Worm (Caenorhabditis elegans): Measurements from ENCODE around the gene nol-56.

nol-56 gene

ce11 chrV:10320101-10320761, 32.5 kb downstream of the nol-56 start, which contains the start of the genes gna-1 and B0024.13 (continued):
- TF ChIP-seq mab-9 (GFP tag; IDR thresholded peaks at IDR 0.05) (no peak), nhr-71 (tag; optimal IDR thresholded peaks at IDR 0.05) (peak; percentile 85), xbp-1 (tag; optimal IDR thresholded peaks at IDR 0.05) (peak; percentile 78), ztf-4 (tag; optimal IDR thresholded peaks at IDR 0.05) (no peak), nhr-20 (tag; optimal IDR thresholded peaks at IDR 0.05) (peak; percentile 81), alr-1 (tag; optimal IDR thresholded peaks at IDR 0.05; ENCODE audit: borderline replicate concordance) (no peak), ceh-90 (tag; optimal IDR thresholded peaks at IDR 0.05) (peak; percentile 86), elt-3 (tag; optimal IDR thresholded peaks at IDR 0.05) (no peak), ztf-11 (tag; optimal IDR thresholded peaks at IDR 0.05) (peak in 1 of 2 experiments; percentile 86), mep-1 (tag; optimal IDR thresholded peaks at IDR 0.05) (peak; percentile 72), snpc-4 (tag; optimal IDR thresholded peaks at IDR 0.05) (peak; percentile 5), nhr-90 (tag; optimal IDR thresholded peaks at IDR 0.05; ENCODE audit: poor library complexity) (peak; percentile 83)

- TF ChIP-seq efl-1 (optimal IDR thresholded peaks at IDR 0.05): no peak
- TF ChIP-seq efl-1 (GFP tag; optimal IDR thresholded peaks at IDR 0.05 in 1 of 2): peak in 1 of 2 experiments; percentile 70
- no peak for TF ChIP-seq snu-23 (GFP tag; optimal IDR thresholded peaks at IDR 0.05)
- TF ChIP-seq nhr-84 (tag; optimal IDR thresholded peaks at IDR 0.05): no peak
- no peak for TF ChIP-seq unc-62 (GFP tag; optimal IDR thresholded peaks at IDR 0.05)
- no peak for TF ChIP-seq hpl-2 (GFP tag; optimal IDR thresholded peaks at IDR 0.05)
Measured at ce11 chrV:10319434-10319833, 33.3 kb downstream of the nol-56 start, which contains the start of gene B0024.11. Gene B0024.11, minus strand, starts transcription at chrV:10319534.

ce11 chrV:10317294-10317693, 35.5 kb downstream of the nol-56 start, which contains the start of gene asps-1:
Gene asps-1, minus strand, starts transcription at chrV:10317394.
- TF ChIP-seq swsn-7 (tag; optimal IDR thresholded peaks at IDR 0.05) (no peak), sox-4 (tag; optimal IDR thresholded peaks at IDR 0.05) (no peak), ceh-82 (tag; optimal IDR thresholded peaks at IDR 0.05) (no peak), C04F5.9 (tag; optimal IDR thresholded peaks at IDR 0.05) (no peak), lir-3 (tag; optimal IDR thresholded peaks at IDR 0.05; ENCODE audit: poor library complexity) (no peak), nhr-71 (tag; optimal IDR thresholded peaks at IDR 0.05) (no peak), xbp-1 (tag; optimal IDR thresholded peaks at IDR 0.05) (no peak), sptf-1 (tag; optimal IDR thresholded peaks at IDR 0.05) (no peak), nhr-12 (tag; optimal IDR thresholded peaks at IDR 0.05) (no peak), nhr-47 (tag; optimal IDR thresholded peaks at IDR 0.05) (no peak), lin-15B (tag; optimal IDR thresholded peaks at IDR 0.05) (no peak), ceh-88 (GFP tag; IDR thresholded peaks at IDR 0.05) (no peak), ceh-90 (tag; optimal IDR thresholded peaks at IDR 0.05) (no peak), nhr-77 (tag; optimal IDR thresholded peaks at IDR 0.05) (no peak), aly-2 (tag; optimal IDR thresholded peaks at IDR 0.05) (no peak), nhr-84 (tag; optimal IDR thresholded peaks at IDR 0.05) (no peak), zag-1 (tag; optimal IDR thresholded peaks at IDR 0.05) (no peak), skn-1 (tag; optimal IDR thresholded peaks at IDR 0.05) (no peak)

- TF ChIP-seq ztf-4 (tag; optimal IDR thresholded peaks at IDR 0.05) (no peak), egl-27 (tag; optimal IDR thresholded peaks at IDR 0.05) (no peak), ets-5 (GFP tag; IDR thresholded peaks at IDR 0.05) (no peak), nhr-11 (tag; optimal IDR thresholded peaks at IDR 0.05) (no peak), rnt-1 (tag; optimal IDR thresholded peaks at IDR 0.05) (no peak), ceh-90 (tag; optimal IDR thresholded peaks at IDR 0.05) (no peak)
Measured at ce11 chrV:10314371-10314770, 38.4 kb downstream of the nol-56 start, which contains the start of gene trx-2. Gene trx-2, plus strand, starts transcription at chrV:10314671.
